In genomic region chr2L:5029049-5029808, dm6 we compare ENCODE assay signal across 4 fruit fly cellular contexts.
TF ChIP-seq lines count a peak whose summit lies in the region.

Gene Col4a1 (plus strand): TSS chr2L:5029609.

- TF ChIP-seq CTCF in whole organism, embryonic (GFP tag; optimal IDR thresholded peaks at IDR 0.05; lab: Kevin White, UChicago): no peak

TF ChIP-seq in whole organism, adult, 20 proteins besides CTCF, POLR2A, EP300 and RAD21:
- TF ChIP-seq CG1620 (GFP tag; optimal IDR thresholded peaks at IDR 0.05; lab: Kevin White, UChicago) (no peak), Mnt (GFP tag; optimal IDR thresholded peaks at IDR 0.05; lab: Kevin White, UChicago) (peak; percentile 7), cic (GFP tag; optimal IDR thresholded peaks at IDR 0.05; lab: Kevin White, UChicago) (peak; percentile 72), CG12768 (GFP tag; optimal IDR thresholded peaks at IDR 0.05; lab: Kevin White, UChicago) (peak; percentile 49)

TF ChIP-seq in whole organism, embryonic, 481 proteins besides CTCF, POLR2A, EP300 and RAD21 (continues in another document):
- TF ChIP-seq CG8765 (GFP tag; IDR thresholded peaks at IDR 0.05; lab: Robert Waterston, UW) (no peak), cad (GFP tag; optimal IDR thresholded peaks at IDR 0.05; lab: Kevin White, UChicago) (no peak), grau (tag; optimal IDR thresholded peaks at IDR 0.05; lab: Kevin White, UChicago) (no peak), Eip74EF (GFP tag; optimal IDR thresholded peaks at IDR 0.05; lab: Kevin White, UChicago) (no peak), Taf1 (GFP tag; IDR thresholded peaks at IDR 0.05; lab: Robert Waterston, UW) (no peak), ftz-f1 (GFP tag; optimal IDR thresholded peaks at IDR 0.05; lab: Kevin White, UChicago) (peak; percentile 45), CG8388 (GFP tag; optimal IDR thresholded peaks at IDR 0.05; lab: Kevin White, UChicago) (no peak), CG31441 (GFP tag; IDR thresholded peaks at IDR 0.05; lab: Robert Waterston, UW) (no peak), CG12769 (tag; optimal IDR thresholded peaks at IDR 0.05; lab: Kevin White, UChicago) (no peak), ken (GFP tag; IDR thresholded peaks at IDR 0.05; lab: Robert Waterston, UW) (no peak; the same call in 2 of the 3 replicates), danr (GFP tag; IDR thresholded peaks at IDR 0.05; lab: Robert Waterston, UW) (no peak), cwo (GFP tag; optimal IDR thresholded peaks at IDR 0.05; lab: Kevin White, UChicago) (peak; percentile 30), CG34376 (GFP tag; optimal IDR thresholded peaks at IDR 0.05; lab: Kevin White, UChicago) (peak; percentile 97), Atf6 (GFP tag; IDR thresholded peaks at IDR 0.05; lab: Robert Waterston, UW) (no peak), Nf-YB (GFP tag; optimal IDR thresholded peaks at IDR 0.05; lab: Kevin White, UChicago) (peak; percentile 55), CG6813 (GFP tag; optimal IDR thresholded peaks at IDR 0.05; lab: Kevin White, UChicago) (no peak), ash1 (GFP tag; optimal IDR thresholded peaks at IDR 0.05; lab: Kevin White, UChicago) (no peak), gfzf (GFP tag; optimal IDR thresholded peaks at IDR 0.05; lab: Kevin White, UChicago) (no peak), CHES-1-like (GFP tag; optimal IDR thresholded peaks at IDR 0.05; lab: Kevin White, UChicago) (no peak), nmo (GFP tag; optimal IDR thresholded peaks at IDR 0.05; lab: Kevin White, UChicago) (no peak), chinmo (GFP tag; IDR thresholded peaks at IDR 0.05; lab: Robert Waterston, UW; ENCODE audit: partially characterized antibody) (0 out of 4 replicates have a peak, but pooled peaks have one; percentile 37), ham (GFP tag; IDR thresholded peaks at IDR 0.05; lab: Robert Waterston, UW) (no peak), CG3281 (GFP tag; optimal IDR thresholded peaks at IDR 0.05; lab: Kevin White, UChicago) (no peak), CG10543 (GFP tag; optimal IDR thresholded peaks at IDR 0.05; lab: Kevin White, UChicago) (peak; percentile 80), CG3847 (GFP tag; IDR thresholded peaks at IDR 0.05; lab: Robert Waterston, UW) (no peak), HmgZ (tag; optimal IDR thresholded peaks at IDR 0.05; lab: Kevin White, UChicago) (no peak), hbn (GFP tag; IDR thresholded peaks at IDR 0.05; lab: Robert Waterston, UW; ENCODE audit: partially characterized antibody) (no peak), CG10654 (GFP tag; optimal IDR thresholded peaks at IDR 0.05; lab: Kevin White, UChicago) (no peak), sens-2 (GFP tag; IDR thresholded peaks at IDR 0.05; lab: Robert Waterston, UW) (no peak), CG30403 (GFP tag; optimal IDR thresholded peaks at IDR 0.05; lab: Kevin White, UChicago) (no peak)

TF ChIP-seq in whole organism, prepupa, 60 proteins besides CTCF, POLR2A, EP300 and RAD21:
- TF ChIP-seq lz (GFP tag; optimal IDR thresholded peaks at IDR 0.05; lab: Kevin White, UChicago) (no peak), CG11902 (GFP tag; optimal IDR thresholded peaks at IDR 0.05; lab: Kevin White, UChicago) (no peak), esn (GFP tag; optimal IDR thresholded peaks at IDR 0.05; lab: Kevin White, UChicago) (no peak), CG15336 (GFP tag; IDR thresholded peaks at IDR 0.05; lab: Robert Waterston, UW) (no peak), salr (GFP tag; optimal IDR thresholded peaks at IDR 0.05; lab: Kevin White, UChicago) (no peak), CG6163 (GFP tag; IDR thresholded peaks at IDR 0.05; lab: Robert Waterston, UW) (0 out of 3 replicates have a peak, but pooled peaks have one; percentile 22), fd85E (GFP tag; optimal IDR thresholded peaks at IDR 0.05; lab: Kevin White, UChicago) (no peak), CG4318 (GFP tag; optimal IDR thresholded peaks at IDR 0.05; lab: Kevin White, UChicago) (no peak), achi (GFP tag; optimal IDR thresholded peaks at IDR 0.05; lab: Kevin White, UChicago) (no peak), Ets21C (GFP tag; optimal IDR thresholded peaks at IDR 0.05; lab: Kevin White, UChicago) (no peak), eg (GFP tag; IDR thresholded peaks at IDR 0.05; lab: Robert Waterston, UW) (0 out of 3 replicates have a peak, but pooled peaks have one; percentile 12), vri (GFP tag; optimal IDR thresholded peaks at IDR 0.05; lab: Kevin White, UChicago) (no peak), Blimp-1 (GFP tag; optimal IDR thresholded peaks at IDR 0.05; lab: Kevin White, UChicago) (no peak), svp (GFP tag; lab: Kevin White, UChicago) (peak; percentile 73), Hr39 (GFP tag; optimal IDR thresholded peaks at IDR 0.05; lab: Kevin White, UChicago) (no peak), Sox102F (GFP tag; optimal IDR thresholded peaks at IDR 0.05; lab: Kevin White, UChicago) (no peak), Eip78C (GFP tag; lab: Kevin White, UChicago) (peak; percentile 15)

TF ChIP-seq in whole organism, wandering third instar larva, 38 proteins besides CTCF, POLR2A, EP300 and RAD21:
- no peak for TF ChIP-seq GATAd (GFP tag; optimal IDR thresholded peaks at IDR 0.05; lab: Kevin White, UChicago)
- TF ChIP-seq Rel (GFP tag; optimal IDR thresholded peaks at IDR 0.05; lab: Kevin White, UChicago): no peak
- peak; percentile 2 for TF ChIP-seq Rel (tag; optimal IDR thresholded peaks at IDR 0.05; lab: Kevin White, UChicago)
